Worm (Caenorhabditis elegans): ENCODE measurements around the gene ugt-6.

ce11 chrV:12822065-12822464 is 24.0 kb upstream of the ugt-6 start:
- TF ChIP-seq flt-1 (GFP tag; IDR thresholded peaks at IDR 0.05) (no peak), ref-1 (GFP tag; conservative IDR thresholded peaks at IDR 0.05) (no peak), T22C8.4 (GFP tag; IDR thresholded peaks at IDR 0.05) (no peak), med-1 (GFP tag; optimal IDR thresholded peaks at IDR 0.05; ENCODE audit: insufficient read depth) (no peak), ztf-29 (GFP tag; IDR thresholded peaks at IDR 0.05) (no peak), tab-1 (GFP tag; IDR thresholded peaks at IDR 0.05) (no peak), ztf-23 (GFP tag; IDR thresholded peaks at IDR 0.05) (no peak), cog-1 (tag; optimal IDR thresholded peaks at IDR 0.05) (no peak), klf-2 (GFP tag; conservative IDR thresholded peaks at IDR 0.05) (no peak)

Data from whole organism, midembryonic.